Worm (Caenorhabditis elegans) whole organism, late embryonic: ENCODE measurements around the gene Y7A5A.8.

ENCODE experiments used
- T23F11.4 ChIP-seq: fragments of 200-800 bp; sonication (Bioruptor generic); optimal IDR thresholded peaks from 2 replicates; lab custom pipeline; 2018; ENCODE audit warnings: mild to moderate bottlenecking, missing genetic modification characterization, missing compliant biosample characterization
- ceh-14 ChIP-seq: sonication (generic microtip); optimal IDR thresholded peaks from 2 replicates; lab custom pipeline; 2016; ENCODE audit warnings: missing genotype, missing genetic modification characterization, missing compliant biosample characterization
- ceh-45 ChIP-seq: fragments of 200-800 bp; sonication (Bioruptor generic); IDR thresholded peaks from 2 replicates; pipeline ENCODE4 v1.3.6; 2022; ENCODE audit warnings: missing genetic modification reagents, missing genetic modification characterization, missing compliant biosample characterization
- fkh-6 ChIP-seq: sonication (generic microtip); optimal IDR thresholded peaks from 2 replicates; lab custom pipeline; 2016; ENCODE audit warnings: missing genetic modification characterization, missing compliant biosample characterization
- lin-11 ChIP-seq: fragments of 200-800 bp; sonication (Bioruptor generic); optimal IDR thresholded peaks from 2 replicates; lab custom pipeline; 2018; ENCODE audit warnings: mild to moderate bottlenecking, missing genetic modification characterization, missing compliant biosample characterization
- pha-4 ChIP-seq: fragments of 150-350 bp; optimal IDR thresholded peaks from 2 replicates; lab custom pipeline; 2018; ENCODE audit warnings: missing biosample characterization, missing genetic modification reagents, missing genetic modification characterization
- pqm-1 ChIP-seq: sonication (generic microtip); optimal IDR thresholded peaks from 2 replicates; lab custom pipeline; 2016; ENCODE audit warnings: missing genetic modification characterization, missing compliant biosample characterization
- syd-9 ChIP-seq: sonication (generic microtip); optimal IDR thresholded peaks from 2 replicates; lab custom pipeline; 2016; ENCODE audit warnings: mild to moderate bottlenecking, missing genetic modification characterization, moderate library complexity, missing compliant biosample characterization
- tbx-7 ChIP-seq: sonication (generic microtip); optimal IDR thresholded peaks from 2 replicates; lab custom pipeline; 2016; ENCODE audit warnings: missing genotype, missing genetic modification characterization, missing compliant biosample characterization
- unc-3 ChIP-seq, 2 experiments: fragments of 200-800 bp in 1 of 2; sonication (Bioruptor generic) in 1 of 2; sonication (generic microtip) in 1 of 2; conservative IDR thresholded peaks in 1 of 2; optimal IDR thresholded peaks in 1 of 2; 2 replicates each; pipeline versions ENCODE4 v1.3.6 to Lab custom; 2016 to 2022; ENCODE audit warnings: missing compliant biosample characterization in 2 of 2, missing genetic modification characterization in 2 of 2, missing genetic modification reagents in 1 of 2
- unc-42 ChIP-seq: sonication (generic microtip); optimal IDR thresholded peaks from 2 replicates; lab custom pipeline; 2016; ENCODE audit warnings: missing genotype, missing genetic modification characterization, missing compliant biosample characterization
- unc-55 ChIP-seq: sonication (generic microtip); optimal IDR thresholded peaks from 2 replicates; lab custom pipeline; 2017; ENCODE audit warnings: missing biosample characterization, missing genetic modification reagents, missing genetic modification characterization

ce11 chrX:15856853-15857252 is 34.6 kb downstream of the Y7A5A.8 start, which contains the start of gene F53H4.2:
- no peak for TF ChIP-seq fkh-6 (tag; lab: Kevin White, UChicago)
- TF ChIP-seq T23F11.4: no peak
- TF ChIP-seq syd-9 (tag; lab: Kevin White, UChicago): no peak
- TF ChIP-seq pqm-1 (tag; lab: Kevin White, UChicago): no peak
- no peak for TF ChIP-seq lin-11 (tag; lab: Kevin White, UChicago)
- no peak for TF ChIP-seq unc-55 (GFP tag; lab: Kevin White, UChicago)
- TF ChIP-seq unc-42 (tag; lab: Kevin White, UChicago): no peak
- no peak for TF ChIP-seq ceh-14 (tag; lab: Kevin White, UChicago)
- no peak for TF ChIP-seq tbx-7
- TF ChIP-seq ceh-45 (GFP tag; lab: Robert Waterston, UW): no peak
- TF ChIP-seq pha-4 (tag; lab: Kevin White, UChicago): no peak
- no peak for TF ChIP-seq unc-3 (GFP tag; conservative IDR thresholded peaks at IDR 0.05; lab: Robert Waterston, UW)
- TF ChIP-seq unc-3 (tag; optimal IDR thresholded peaks at IDR 0.05; lab: Kevin White, UChicago): no peak
